Fruit fly (Drosophila melanogaster): ENCODE data around the gene CG13994.
A peak's percentile ranks its signal among the peaks of the same experiment; 100 is the strongest.

The CG13994 gene

DNA sequence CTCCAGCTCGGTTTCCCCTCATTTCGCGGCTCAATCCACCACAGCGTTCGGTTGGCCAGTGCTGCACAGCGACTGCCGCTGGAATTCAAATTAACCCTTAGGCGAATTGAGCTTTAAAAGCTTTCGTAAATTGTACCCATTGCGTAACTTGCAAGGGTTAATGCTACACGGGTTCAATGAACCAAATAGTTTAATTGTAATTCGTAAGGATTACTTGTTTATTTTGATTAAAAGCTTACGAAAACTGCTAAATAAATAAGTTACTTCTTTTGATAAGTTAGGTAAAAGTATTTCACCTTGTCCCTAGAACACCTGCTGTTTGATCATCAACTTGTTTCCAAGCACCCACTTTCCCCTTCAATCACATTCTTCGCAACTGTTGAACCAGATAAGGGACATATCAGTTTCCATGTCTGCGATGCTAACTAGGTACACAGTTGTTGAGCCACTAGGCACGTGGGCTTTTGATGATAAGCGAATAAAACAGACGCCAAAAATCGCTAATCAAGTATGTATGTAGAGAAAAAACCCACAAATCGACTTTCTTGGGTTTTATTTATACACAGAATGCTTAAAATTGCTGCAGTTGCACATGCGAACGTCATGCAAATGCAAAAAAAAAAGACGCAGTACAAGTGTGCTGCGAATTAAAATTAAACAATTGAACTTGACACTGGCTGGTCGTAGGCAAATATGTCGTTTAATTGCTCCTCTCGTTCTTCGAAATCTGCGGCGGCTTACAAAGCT is 16.6 kb upstream of the CG13994 start, which contains the start of gene Pfas (continued):
- TF ChIP-seq unc-4 (GFP tag; IDR thresholded peaks at IDR 0.05; ENCODE audit: partially characterized antibody) = no peak
- TF ChIP-seq Ssrp (tag; optimal IDR thresholded peaks at IDR 0.05) = no peak
- peak; percentile 66 for TF ChIP-seq CG30403 (GFP tag; optimal IDR thresholded peaks at IDR 0.05)
- TF ChIP-seq Oaz (GFP tag; IDR thresholded peaks at IDR 0.05) = no peak
- no peak for TF ChIP-seq gt (GFP tag; IDR thresholded peaks at IDR 0.05)
- TF ChIP-seq CG12744 (GFP tag; optimal IDR thresholded peaks at IDR 0.05) = no peak
- peak; percentile 34 for TF ChIP-seq jumu (GFP tag; optimal IDR thresholded peaks at IDR 0.05)
- no peak for TF ChIP-seq odd (GFP tag; optimal IDR thresholded peaks at IDR 0.05)
- peak; percentile 41 for TF ChIP-seq CG10209 (GFP tag; optimal IDR thresholded peaks at IDR 0.05)
- TF ChIP-seq CG17361 (GFP tag; IDR thresholded peaks at IDR 0.05) = no peak; the same call in 2 of the 3 replicates
- TF ChIP-seq Drgx (GFP tag; IDR thresholded peaks at IDR 0.05) = 0 out of 2 replicates have a peak, but pooled peaks have one; percentile 26
- TF ChIP-seq al (GFP tag; IDR thresholded peaks at IDR 0.05) = 0 out of 2 replicates have a peak, but pooled peaks have one; percentile 31
- TF ChIP-seq CG8944 (GFP tag; optimal IDR thresholded peaks at IDR 0.05) = peak; percentile 37
- no peak for TF ChIP-seq Doc3 (GFP tag; IDR thresholded peaks at IDR 0.05; ENCODE audit: partially characterized antibody)
- peak; percentile 54 for TF ChIP-seq CG1233 (GFP tag; optimal IDR thresholded peaks at IDR 0.05)
- TF ChIP-seq CG11695 (GFP tag; IDR thresholded peaks at IDR 0.05) = 0 out of 3 replicates have a peak, but pooled peaks have one; percentile 21
- no peak for TF ChIP-seq CG8290 (GFP tag; optimal IDR thresholded peaks at IDR 0.05)
- TF ChIP-seq CG8290 (tag; optimal IDR thresholded peaks at IDR 0.05) = peak in 1 of 2 experiments; percentile 89
- TF ChIP-seq danr (GFP tag; IDR thresholded peaks at IDR 0.05) = no peak
- TF ChIP-seq tup (GFP tag; optimal IDR thresholded peaks at IDR 0.05) = peak; percentile 18
- TF ChIP-seq CG4424 (GFP tag; optimal IDR thresholded peaks at IDR 0.05) = peak; percentile 58
- no peak for TF ChIP-seq nom (GFP tag; optimal IDR thresholded peaks at IDR 0.05)
- no peak for TF ChIP-seq CG4404 (GFP tag; IDR thresholded peaks at IDR 0.05)
- TF ChIP-seq Bdp1 (GFP tag; optimal IDR thresholded peaks at IDR 0.05) = no peak
- no peak for TF ChIP-seq peb (GFP tag; IDR thresholded peaks at IDR 0.05)
- TF ChIP-seq CG8281 (tag; optimal IDR thresholded peaks at IDR 0.05) = no peak
- TF ChIP-seq zfh1 (GFP tag; IDR thresholded peaks at IDR 0.05) = peak; percentile 26; the same call in 1 of the 3 replicates
- TF ChIP-seq CG13296 (GFP tag; optimal IDR thresholded peaks at IDR 0.05) = peak; percentile 26
- TF ChIP-seq Taf1 (GFP tag; IDR thresholded peaks at IDR 0.05) = no peak
- no peak for TF ChIP-seq gfzf (GFP tag; optimal IDR thresholded peaks at IDR 0.05)
- TF ChIP-seq CG9215 (GFP tag; IDR thresholded peaks at IDR 0.05) = peak; percentile 23; the same call in 1 of the 2 replicates
- TF ChIP-seq kni (GFP tag; optimal IDR thresholded peaks at IDR 0.05) = peak; percentile 3
- TF ChIP-seq CG13424 (tag; optimal IDR thresholded peaks at IDR 0.05) = peak; percentile 39
- no peak for TF ChIP-seq Doc2 (GFP tag; IDR thresholded peaks at IDR 0.05)
- peak; percentile 60 for TF ChIP-seq CG10543 (GFP tag; optimal IDR thresholded peaks at IDR 0.05)
- TF ChIP-seq toy (GFP tag; IDR thresholded peaks at IDR 0.05) = no peak
- peak; percentile 77 for TF ChIP-seq CG32532 (GFP tag; IDR thresholded peaks at IDR 0.05)
- TF ChIP-seq scrt (GFP tag; optimal IDR thresholded peaks at IDR 0.05) = peak; percentile 47
- peak; percentile 50 for TF ChIP-seq Side (GFP tag; optimal IDR thresholded peaks at IDR 0.05)
- peak; percentile 35 for TF ChIP-seq lbe (GFP tag; optimal IDR thresholded peaks at IDR 0.05)
- TF ChIP-seq gce (GFP tag; IDR thresholded peaks at IDR 0.05) = 0 out of 3 replicates have a peak, but pooled peaks have one; percentile 30
- TF ChIP-seq crp (GFP tag; optimal IDR thresholded peaks at IDR 0.05) = peak in 1 of 2 experiments; percentile 19
- peak; percentile 43; the same call in 1 of the 3 replicates for TF ChIP-seq ken (GFP tag; IDR thresholded peaks at IDR 0.05)
- TF ChIP-seq CG8388 (GFP tag; optimal IDR thresholded peaks at IDR 0.05) = no peak
- TF ChIP-seq fu2 (GFP tag; optimal IDR thresholded peaks at IDR 0.05) = peak; percentile 64
- TF ChIP-seq Ets65A (GFP tag) = no peak
- no peak for TF ChIP-seq hbn (GFP tag; IDR thresholded peaks at IDR 0.05; ENCODE audit: partially characterized antibody)
- TF ChIP-seq CG6654 (GFP tag; optimal IDR thresholded peaks at IDR 0.05) = peak; percentile 70
- no peak for TF ChIP-seq twi (tag; optimal IDR thresholded peaks at IDR 0.05)
- peak; percentile 65 for TF ChIP-seq YL-1 (GFP tag; optimal IDR thresholded peaks at IDR 0.05)

Measured in whole organism, embryonic.